Fruit fly (Drosophila melanogaster): Measurements from ENCODE around the gene Wdr92.

dm6 chr3L:17921462-17921861 is 13.5 kb downstream of the Wdr92 start:
- no peak for TF ChIP-seq D1 (tag; optimal IDR thresholded peaks at IDR 0.05)
- TF ChIP-seq Snoo (tag; optimal IDR thresholded peaks at IDR 0.05): no peak
- no peak for TF ChIP-seq CG17806 (tag; optimal IDR thresholded peaks at IDR 0.05)
- TF ChIP-seq CG4496 (GFP tag; IDR thresholded peaks at IDR 0.05): no peak
- no peak for TF ChIP-seq fd96Ca (GFP tag; IDR thresholded peaks at IDR 0.05)
- no peak for TF ChIP-seq EcR (GFP tag; optimal IDR thresholded peaks at IDR 0.05)
